Fruit fly (Drosophila melanogaster) whole organism: ENCODE data around the gene CG32687.

Experiments
- CG8478 ChIP-seq: fragments of >200 bp; optimal IDR thresholded peaks from 2 replicates; lab custom pipeline; 2018; ENCODE audit warnings: inconsistent platforms
- Dll ChIP-seq: fragments of >200 bp; optimal IDR thresholded peaks from 2 replicates; lab custom pipeline; 2017
- EcR ChIP-seq, 2 experiments: fragments of >200 bp; optimal IDR thresholded peaks; 2 replicates each; lab custom pipeline; 2017; ENCODE audit warnings: missing biosample characterization in 2 of 2, missing genetic modification characterization in 2 of 2, missing genetic modification reagents in 2 of 2
- pan ChIP-seq: fragments of >200 bp; optimal IDR thresholded peaks from 2 replicates; lab custom pipeline; 2017
- usp ChIP-seq: fragments of >200 bp; optimal IDR thresholded peaks from 2 replicates; lab custom pipeline; 2017; ENCODE audit warnings: missing biosample characterization, missing genetic modification characterization, mixed read lengths

dm6 chrX:10534526-10534925 is 47.5 kb upstream of the CG32687 start:
- TF ChIP-seq pan (lab: Kevin White, UChicago) (no peak), Dll (lab: Kevin White, UChicago) (no peak), CG8478 (lab: Kevin White, UChicago) (no peak), usp (no peak), EcR (GFP tag; optimal IDR thresholded peaks at IDR 0.05; lab: Kevin White, UChicago) (no peak)
